Fruit fly (Drosophila melanogaster) Kc167 (cell line): ENCODE measurements around the gene CG13287.

Experiments used
- Myc ChIP-seq: fragments of >200 bp; optimal IDR thresholded peaks from 2 replicates; lab custom pipeline; 2017; ENCODE audit warnings: missing external identifiers
- Sin3A ChIP-seq: fragments of >200 bp; optimal IDR thresholded peaks from 2 replicates; lab custom pipeline; 2018; ENCODE audit warnings: missing external identifiers
- insv ChIP-seq: fragments of >200 bp; optimal IDR thresholded peaks from 3 replicates; lab custom pipeline; 2018; ENCODE audit warnings: missing external identifiers
- psq ChIP-seq: fragments of >200 bp; optimal IDR thresholded peaks from 2 replicates; lab custom pipeline; 2017; ENCODE audit warnings: missing external identifiers
- ttk ChIP-seq: sonication (Bioruptor generic); optimal IDR thresholded peaks from 2 replicates; lab custom pipeline; 2017; ENCODE audit warnings: missing external identifiers

DNA sequence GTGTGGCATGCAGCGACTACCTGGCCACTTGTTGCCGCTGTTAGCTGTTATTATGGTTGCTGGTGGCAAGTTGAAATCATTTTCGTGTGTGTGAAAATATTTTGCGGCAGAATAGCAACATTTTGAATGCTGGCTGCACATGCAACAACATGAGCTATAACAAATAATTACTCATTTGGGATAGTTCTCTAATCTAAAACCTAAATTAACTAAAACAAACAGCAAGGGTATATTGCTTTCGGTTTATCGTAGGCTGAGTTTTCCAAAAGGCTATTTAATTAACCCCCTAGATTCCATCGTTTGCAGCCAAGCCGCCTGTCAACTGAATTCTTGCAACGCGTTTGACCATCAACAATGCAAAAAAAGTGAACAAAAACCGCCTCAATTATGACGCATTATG is 47.3 kb upstream of the CG13287 start:
- no peak for TF ChIP-seq ttk
- no peak for TF ChIP-seq psq (lab: Kevin White, UChicago)
- no peak for TF ChIP-seq Myc (lab: Kevin White, UChicago)
- TF ChIP-seq Sin3A (lab: Kevin White, UChicago): no peak
- no peak for TF ChIP-seq insv
